Fruit fly (Drosophila melanogaster): ENCODE measurements around the gene robl37BC.

DNA sequence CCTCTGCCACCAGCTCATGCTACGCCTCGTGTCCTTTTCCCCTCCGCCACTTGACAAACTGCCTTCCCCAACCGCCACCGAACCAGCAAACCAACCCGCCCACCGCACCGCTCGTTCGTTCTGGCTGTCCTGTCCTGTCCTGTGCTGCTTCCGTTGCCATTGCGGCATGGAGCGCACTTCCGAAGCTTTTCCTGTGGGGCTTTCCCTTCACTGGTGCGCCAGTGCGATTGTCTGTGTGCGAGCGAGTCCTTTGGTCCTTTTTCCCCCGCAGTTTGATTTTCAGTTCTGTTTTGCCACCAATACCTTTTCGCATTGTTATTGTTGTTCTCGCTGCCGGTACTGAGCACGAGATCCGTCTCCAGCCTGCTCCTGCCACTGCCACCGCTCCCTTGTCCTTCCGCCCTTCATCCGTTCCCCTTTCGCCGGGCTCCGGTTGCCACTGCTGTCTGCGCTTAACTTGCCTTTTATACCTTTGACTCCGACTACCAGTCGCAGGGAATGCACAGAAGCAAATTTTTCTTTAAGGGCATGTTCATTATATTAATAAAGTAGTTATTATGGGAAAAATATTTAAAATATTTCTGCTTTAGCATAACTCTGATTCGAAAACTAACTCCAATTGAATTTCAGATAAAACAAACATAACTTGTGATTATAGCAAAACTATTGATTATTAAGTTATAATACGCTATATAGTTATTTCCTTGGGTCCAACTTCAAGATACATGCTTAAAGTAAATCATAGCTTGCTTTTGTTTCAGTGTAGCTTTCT lies 13.5 kb downstream of the robl37BC start:
- no peak for TF ChIP-seq CTCF (optimal IDR thresholded peaks at IDR 0.05)
- no peak for TF ChIP-seq CG8478 (optimal IDR thresholded peaks at IDR 0.05)
